Fruit fly (Drosophila melanogaster): ENCODE data around the gene dpr11.
A peak's percentile ranks its signal among the peaks of the same experiment; 100 is the strongest.

The dpr11 gene

dm6 chr3R:6504408-6504807 lies 88.7 kb downstream of the dpr11 start (continued):
- TF ChIP-seq CG34224 (GFP tag; IDR thresholded peaks at IDR 0.05; ENCODE audit: partially characterized antibody) (no peak), Myb (GFP tag; optimal IDR thresholded peaks at IDR 0.05) (no peak), sim (GFP tag; IDR thresholded peaks at IDR 0.05) (peak; percentile 8; the same call in 1 of the 2 replicates), aop (GFP tag; IDR thresholded peaks at IDR 0.05) (no peak), CG1792 (GFP tag; optimal IDR thresholded peaks at IDR 0.05) (peak; percentile 59), eyg (GFP tag; optimal IDR thresholded peaks at IDR 0.05) (no peak), Oaz (GFP tag; IDR thresholded peaks at IDR 0.05) (no peak), tgo (GFP tag; IDR thresholded peaks at IDR 0.05) (no peak), lola (GFP tag; optimal IDR thresholded peaks at IDR 0.05) (no peak), Bdp1 (GFP tag; optimal IDR thresholded peaks at IDR 0.05) (peak; percentile 44), CG13296 (GFP tag; optimal IDR thresholded peaks at IDR 0.05) (no peak), Eip74EF (GFP tag; optimal IDR thresholded peaks at IDR 0.05) (peak in 1 of 2 experiments; percentile 37), CG10366 (GFP tag; IDR thresholded peaks at IDR 0.05) (no peak), Opbp (GFP tag; IDR thresholded peaks at IDR 0.05; ENCODE audit: partially characterized antibody) (no peak), CG3065 (GFP tag; optimal IDR thresholded peaks at IDR 0.05) (peak; percentile 13), fd3F (GFP tag; optimal IDR thresholded peaks at IDR 0.05) (no peak), CG8089 (GFP tag; optimal IDR thresholded peaks at IDR 0.05) (peak; percentile 48), HHEX (GFP tag; optimal IDR thresholded peaks at IDR 0.05) (peak; percentile 49), crp (GFP tag; optimal IDR thresholded peaks at IDR 0.05) (no peak), CoRest (tag; optimal IDR thresholded peaks at IDR 0.05) (peak; percentile 57), row (GFP tag; IDR thresholded peaks at IDR 0.05) (no peak), knrl (GFP tag; IDR thresholded peaks at IDR 0.05; ENCODE audit: partially characterized antibody) (no peak), esg (GFP tag; conservative IDR thresholded peaks at IDR 0.05) (no peak), CG6765 (GFP tag; optimal IDR thresholded peaks at IDR 0.05) (peak; percentile 20), D (optimal IDR thresholded peaks at IDR 0.05) (no peak), D (GFP tag; optimal IDR thresholded peaks at IDR 0.05) (peak; percentile 69), CG8944 (GFP tag; optimal IDR thresholded peaks at IDR 0.05) (peak; percentile 62), toy (GFP tag; IDR thresholded peaks at IDR 0.05) (no peak), CG10274 (GFP tag; optimal IDR thresholded peaks at IDR 0.05) (no peak), zen2 (GFP tag; IDR thresholded peaks at IDR 0.05; ENCODE audit: partially characterized antibody) (no peak), CG18764 (GFP tag; optimal IDR thresholded peaks at IDR 0.05) (peak; percentile 12), CG9876 (GFP tag; optimal IDR thresholded peaks at IDR 0.05) (no peak), pfk (GFP tag; optimal IDR thresholded peaks at IDR 0.05) (no peak), ac (GFP tag; optimal IDR thresholded peaks at IDR 0.05) (peak; percentile 56), Sry-β (GFP tag; optimal IDR thresholded peaks at IDR 0.05) (peak; percentile 20), CG5245 (GFP tag; optimal IDR thresholded peaks at IDR 0.05) (no peak), CG1233 (GFP tag; optimal IDR thresholded peaks at IDR 0.05) (peak; percentile 25), inv (GFP tag; IDR thresholded peaks at IDR 0.05; ENCODE audit: partially characterized antibody) (no peak), ham (GFP tag; IDR thresholded peaks at IDR 0.05) (no peak), CG8765 (GFP tag; IDR thresholded peaks at IDR 0.05) (peak; percentile 44), sob (GFP tag; IDR thresholded peaks at IDR 0.05) (no peak), caup (GFP tag; optimal IDR thresholded peaks at IDR 0.05; ENCODE audit: severe bottlenecking) (peak; percentile 45), ap (GFP tag; IDR thresholded peaks at IDR 0.05) (no peak), chinmo (GFP tag; IDR thresholded peaks at IDR 0.05; ENCODE audit: partially characterized antibody) (no peak), CG11456 (GFP tag; IDR thresholded peaks at IDR 0.05) (no peak), E2f1 (GFP tag; IDR thresholded peaks at IDR 0.05) (no peak), dm (GFP tag; optimal IDR thresholded peaks at IDR 0.05) (peak; percentile 9), CG2202 (tag; optimal IDR thresholded peaks at IDR 0.05) (peak; percentile 86), Trl (optimal IDR thresholded peaks at IDR 0.05) (no peak), Trl (GFP tag; optimal IDR thresholded peaks at IDR 0.05) (peak; percentile 70), yki (optimal IDR thresholded peaks at IDR 0.05) (no peak), dmrt11E (tag; optimal IDR thresholded peaks at IDR 0.05) (peak; percentile 86)
